Fruit fly (Drosophila melanogaster): ENCODE results near the gene promL.

Gene promL

dm6 chr3L:3080084-3080994, 47.2 kb downstream of the promL start (continued):
- TF ChIP-seq HLH54F (GFP tag; optimal IDR thresholded peaks at IDR 0.05) (no peak), CG3995 (GFP tag; optimal IDR thresholded peaks at IDR 0.05) (no peak), CG1233 (GFP tag; optimal IDR thresholded peaks at IDR 0.05) (peak; percentile 7), ham (GFP tag; IDR thresholded peaks at IDR 0.05) (no peak), twi (tag; optimal IDR thresholded peaks at IDR 0.05) (no peak), Vsx1 (GFP tag; optimal IDR thresholded peaks at IDR 0.05) (peak; percentile 45), prd (optimal IDR thresholded peaks at IDR 0.05) (no peak), prd (GFP tag; IDR thresholded peaks at IDR 0.05) (peak; percentile 46; the same call in 2 of the 3 replicates), psq (GFP tag; optimal IDR thresholded peaks at IDR 0.05) (no peak), CG8765 (GFP tag; IDR thresholded peaks at IDR 0.05) (no peak), Hr78 (GFP tag; optimal IDR thresholded peaks at IDR 0.05) (peak in 1 of 2 experiments; percentile 89), CG4282 (GFP tag; optimal IDR thresholded peaks at IDR 0.05) (no peak), CG10147 (GFP tag; optimal IDR thresholded peaks at IDR 0.05) (no peak), CG15479 (GFP tag; optimal IDR thresholded peaks at IDR 0.05) (no peak), Optix (GFP tag; IDR thresholded peaks at IDR 0.05) (peak; percentile 37; the same call in 2 of the 3 replicates), insv (GFP tag; optimal IDR thresholded peaks at IDR 0.05) (no peak), CG15601 (tag; optimal IDR thresholded peaks at IDR 0.05) (no peak), ash1 (GFP tag; optimal IDR thresholded peaks at IDR 0.05) (no peak), kay (GFP tag; optimal IDR thresholded peaks at IDR 0.05) (no peak), sr (GFP tag; IDR thresholded peaks at IDR 0.05) (no peak), Scr (GFP tag; IDR thresholded peaks at IDR 0.05; ENCODE audit: partially characterized antibody) (no peak), z (GFP tag; IDR thresholded peaks at IDR 0.05) (no peak), H15 (GFP tag; IDR thresholded peaks at IDR 0.05) (peak; percentile 52; the same call in 1 of the 3 replicates), CG32772 (GFP tag; IDR thresholded peaks at IDR 0.05) (peak; percentile 46), Sox100B (GFP tag; optimal IDR thresholded peaks at IDR 0.05) (peak; percentile 38), CG3838 (GFP tag; optimal IDR thresholded peaks at IDR 0.05) (no peak), Mes4 (GFP tag; optimal IDR thresholded peaks at IDR 0.05) (peak; percentile 22), slbo (GFP tag; IDR thresholded peaks at IDR 0.05) (peak; percentile 41; the same call in 1 of the 2 replicates), fd64A (GFP tag; optimal IDR thresholded peaks at IDR 0.05) (peak; percentile 54), schlank (tag; optimal IDR thresholded peaks at IDR 0.05) (no peak), CG11560 (tag; IDR thresholded peaks at IDR 0.05) (0 out of 3 replicates have a peak, but pooled peaks have one; percentile 10), CG6272 (GFP tag; IDR thresholded peaks at IDR 0.05) (peak; percentile 36; the same call in 1 of the 2 replicates), CG4360 (GFP tag; IDR thresholded peaks at IDR 0.05) (no peak), CG17186 (GFP tag; optimal IDR thresholded peaks at IDR 0.05) (peak; percentile 20), Hr39 (optimal IDR thresholded peaks at IDR 0.05) (no peak), CG14014 (GFP tag; IDR thresholded peaks at IDR 0.05) (0 out of 2 replicates have a peak, but pooled peaks have one; percentile 45), CG11398 (GFP tag; optimal IDR thresholded peaks at IDR 0.05) (no peak), GATAe (GFP tag; conservative IDR thresholded peaks at IDR 0.05) (peak; percentile 57; the same call in 1 of the 2 replicates), Deaf1 (tag; optimal IDR thresholded peaks at IDR 0.05) (no peak), stc (GFP tag; IDR thresholded peaks at IDR 0.05) (peak; percentile 53), amos (GFP tag; IDR thresholded peaks at IDR 0.05; ENCODE audit: partially characterized antibody) (no peak), yki (optimal IDR thresholded peaks at IDR 0.05) (no peak), Xrp1 (GFP tag; IDR thresholded peaks at IDR 0.05) (peak; percentile 42; the same call in 1 of the 2 replicates), CG7928 (GFP tag; optimal IDR thresholded peaks at IDR 0.05) (no peak), Aef1 (GFP tag; IDR thresholded peaks at IDR 0.05) (peak; percentile 16; the same call in 2 of the 3 replicates), bowl (GFP tag; IDR thresholded peaks at IDR 0.05) (no peak), bsh (GFP tag; optimal IDR thresholded peaks at IDR 0.05) (peak in 1 of 2 experiments; percentile 51), chn (GFP tag; optimal IDR thresholded peaks at IDR 0.05) (no peak), Side (GFP tag; optimal IDR thresholded peaks at IDR 0.05) (no peak), Hmx (GFP tag; optimal IDR thresholded peaks at IDR 0.05) (no peak)
